Worm (Caenorhabditis elegans) whole organism, L2 larva: ENCODE measurements around the gene col-78.

Source experiments
- aly-2 ChIP-seq: fragments of 150-350 bp; optimal IDR thresholded peaks from 2 replicates; lab custom pipeline; 2014; ENCODE audit warnings: missing biosample characterization, missing genetic modification characterization
- ama-1 ChIP-seq: fragments of 150-350 bp; optimal IDR thresholded peaks from 2 replicates; lab custom pipeline; 2018; ENCODE audit warnings: inconsistent platforms
- egl-27 ChIP-seq: sonication (generic microtip); optimal IDR thresholded peaks from 3 replicates; lab custom pipeline; 2017; ENCODE audit warnings: missing biosample characterization, missing genetic modification reagents, missing genetic modification characterization
- skn-1 ChIP-seq: sonication (generic microtip); optimal IDR thresholded peaks from 2 replicates; lab custom pipeline; 2017; ENCODE audit warnings: missing biosample characterization, missing genetic modification characterization

DNA sequence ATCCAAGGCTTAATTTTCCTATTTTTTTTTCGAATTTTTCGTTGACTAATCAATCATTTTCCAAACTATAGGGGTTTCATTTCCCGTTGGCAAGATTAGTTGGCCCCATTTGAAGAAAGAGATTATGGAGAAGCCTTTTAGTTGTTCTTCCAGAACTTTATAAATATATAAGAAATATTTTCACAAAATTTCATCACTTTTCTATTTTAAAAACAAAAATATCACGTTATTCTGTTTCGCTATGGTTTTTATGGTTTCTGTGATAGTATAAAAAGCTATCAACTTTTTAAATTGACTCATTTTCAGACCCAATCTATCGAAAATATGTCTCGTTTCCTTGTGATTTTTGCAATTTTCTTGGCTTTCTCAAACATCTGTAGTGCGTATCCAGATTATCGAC, 16.5 kb upstream of the col-78 start, which contains the start of gene nlp-78:
- no peak for TF ChIP-seq aly-2 (tag; lab: Kevin White, UChicago)
- TF ChIP-seq skn-1 (tag; lab: Kevin White, UChicago), result no peak
- no peak for TF ChIP-seq ama-1 (lab: Kevin White, UChicago)
- no peak for TF ChIP-seq egl-27 (tag; lab: Kevin White, UChicago)
